Worm (Caenorhabditis elegans): ENCODE results near the gene T24F1.4.

The T24F1.4 gene

ce11 chrII:11290109-11290784 is 23.8 kb downstream of the T24F1.4 start, which contains the start of gene C47G2.3:
C47G2.3 (minus strand) TSS chrII:11290159.
- TF ChIP-seq dao-5 (tag; optimal IDR thresholded peaks at IDR 0.05) (no peak), him-1 (tag; optimal IDR thresholded peaks at IDR 0.05) (peak; percentile 5), W03F9.2 (tag; optimal IDR thresholded peaks at IDR 0.05) (peak; percentile 71)

ce11 chrII:11288148-11288547 is 25.9 kb downstream of the T24F1.4 start:
- TF ChIP-seq dao-5 (tag; optimal IDR thresholded peaks at IDR 0.05) = no peak
- TF ChIP-seq him-1 (tag; optimal IDR thresholded peaks at IDR 0.05) = no peak
- no peak for TF ChIP-seq W03F9.2 (tag; optimal IDR thresholded peaks at IDR 0.05)

DNA sequence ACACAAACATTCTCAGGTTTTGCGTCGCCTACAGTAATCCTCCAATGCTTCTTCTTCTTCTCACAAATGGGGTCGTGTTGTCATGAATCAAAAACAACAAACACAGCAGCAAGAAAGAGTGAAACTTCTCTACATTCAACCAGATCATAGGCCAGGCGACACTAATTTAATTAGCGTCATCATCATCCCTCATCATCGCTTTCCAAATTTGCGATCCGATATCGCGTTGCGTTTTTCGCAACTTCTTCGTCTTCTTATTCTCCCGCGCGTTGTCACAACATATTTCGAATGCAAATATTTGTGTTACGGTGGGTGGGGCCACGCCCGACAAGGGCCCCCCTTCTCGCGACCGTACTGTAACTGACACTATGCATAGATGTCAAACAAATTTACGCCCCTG is 27.6 kb downstream of the T24F1.4 start:
- TF ChIP-seq dao-5 (tag; optimal IDR thresholded peaks at IDR 0.05) = no peak
- TF ChIP-seq W03F9.2 (tag; optimal IDR thresholded peaks at IDR 0.05) = no peak
- TF ChIP-seq him-1 (tag; optimal IDR thresholded peaks at IDR 0.05) = no peak

ce11 chrII:11285282-11285933 is 28.7 kb downstream of the T24F1.4 start:
- no peak for TF ChIP-seq W03F9.2 (tag; optimal IDR thresholded peaks at IDR 0.05)
- TF ChIP-seq him-1 (tag; optimal IDR thresholded peaks at IDR 0.05) = no peak
- TF ChIP-seq dao-5 (tag; optimal IDR thresholded peaks at IDR 0.05) = no peak

- TF ChIP-seq him-1 (tag; optimal IDR thresholded peaks at IDR 0.05) (no peak), dao-5 (tag; optimal IDR thresholded peaks at IDR 0.05) (no peak), W03F9.2 (tag; optimal IDR thresholded peaks at IDR 0.05) (no peak)
Observed at ce11 chrII:11284701-11285100, 29.4 kb downstream of the T24F1.4 start.

DNA sequence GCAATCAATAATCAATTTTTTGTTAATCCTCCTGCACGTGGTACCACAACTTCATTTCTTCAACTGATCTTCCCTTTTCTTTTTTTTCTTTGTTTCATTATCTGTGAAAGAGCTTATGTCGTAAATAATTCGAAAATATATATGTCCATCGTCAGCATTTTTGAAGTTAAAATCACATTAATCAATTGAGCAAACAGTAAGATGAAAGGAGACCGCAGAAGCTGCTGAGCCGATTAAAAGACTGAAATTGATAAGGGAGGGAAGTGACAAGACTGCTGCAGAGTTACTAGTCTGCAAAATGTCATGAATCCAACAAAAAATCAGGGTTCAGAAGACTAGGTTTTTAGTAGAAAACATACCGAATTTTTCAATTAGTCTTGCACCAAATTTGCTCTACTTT is 30.3 kb downstream of the T24F1.4 start:
- TF ChIP-seq dao-5 (tag; optimal IDR thresholded peaks at IDR 0.05) = no peak
- no peak for TF ChIP-seq him-1 (tag; optimal IDR thresholded peaks at IDR 0.05)
- TF ChIP-seq W03F9.2 (tag; optimal IDR thresholded peaks at IDR 0.05) = no peak

ce11 chrII:11283013-11283412 is 31.1 kb downstream of the T24F1.4 start:
- no peak for TF ChIP-seq him-1 (tag; optimal IDR thresholded peaks at IDR 0.05)
- TF ChIP-seq dao-5 (tag; optimal IDR thresholded peaks at IDR 0.05) = no peak
- TF ChIP-seq W03F9.2 (tag; optimal IDR thresholded peaks at IDR 0.05) = no peak

DNA sequence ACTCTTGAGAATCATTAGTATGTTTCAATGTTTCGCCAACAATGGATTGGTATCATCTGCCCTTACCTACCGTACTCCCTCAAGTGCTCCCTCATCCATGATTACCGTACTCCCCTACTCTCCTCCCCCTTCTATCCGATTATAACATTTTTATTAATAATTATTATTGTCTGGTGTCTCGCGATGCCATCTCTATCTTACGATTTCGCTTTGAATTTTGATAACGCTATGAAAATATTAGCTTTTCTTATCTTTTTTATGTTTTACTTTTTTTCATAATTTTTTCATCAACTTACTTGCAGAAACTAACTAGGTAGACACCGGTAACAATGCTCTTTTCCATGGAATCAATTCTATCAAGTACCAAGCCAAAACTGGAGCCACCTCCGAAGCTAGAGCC is 32.4 kb downstream of the T24F1.4 start, which contains the start of gene unc-130:
Gene unc-130 (plus strand): TSS at position 301 of the 400 bp plus-strand sequence.
- no peak for TF ChIP-seq dao-5 (tag; optimal IDR thresholded peaks at IDR 0.05)
- TF ChIP-seq W03F9.2 (tag; optimal IDR thresholded peaks at IDR 0.05) = no peak
- no peak for TF ChIP-seq him-1 (tag; optimal IDR thresholded peaks at IDR 0.05)

DNA sequence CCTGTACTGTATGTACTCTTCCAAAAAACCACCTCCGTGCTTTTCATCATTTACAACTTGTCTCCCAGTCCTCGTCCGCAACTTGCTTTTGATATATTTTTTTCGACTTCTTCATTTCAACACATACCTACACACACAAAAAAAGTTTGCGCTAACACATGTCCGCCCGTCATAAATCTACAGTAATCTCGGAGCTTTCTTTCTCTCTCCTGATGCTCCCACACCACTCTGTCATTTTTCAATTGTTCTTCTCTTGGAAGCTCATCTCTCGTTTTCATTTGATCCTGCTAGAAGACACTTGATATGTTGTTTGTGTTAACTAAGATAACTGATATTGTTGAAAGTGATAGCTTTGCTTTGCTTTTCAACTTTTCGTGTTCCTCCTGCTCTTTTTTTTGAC is 32.9 kb downstream of the T24F1.4 start:
- TF ChIP-seq W03F9.2 (tag; optimal IDR thresholded peaks at IDR 0.05) (no peak), him-1 (tag; optimal IDR thresholded peaks at IDR 0.05) (no peak), dao-5 (tag; optimal IDR thresholded peaks at IDR 0.05) (no peak)

- TF ChIP-seq him-1 (tag; optimal IDR thresholded peaks at IDR 0.05) = no peak
- no peak for TF ChIP-seq dao-5 (tag; optimal IDR thresholded peaks at IDR 0.05)
- TF ChIP-seq W03F9.2 (tag; optimal IDR thresholded peaks at IDR 0.05) = no peak
Observed at ce11 chrII:11279971-11280370, 34.1 kb downstream of the T24F1.4 start.

DNA sequence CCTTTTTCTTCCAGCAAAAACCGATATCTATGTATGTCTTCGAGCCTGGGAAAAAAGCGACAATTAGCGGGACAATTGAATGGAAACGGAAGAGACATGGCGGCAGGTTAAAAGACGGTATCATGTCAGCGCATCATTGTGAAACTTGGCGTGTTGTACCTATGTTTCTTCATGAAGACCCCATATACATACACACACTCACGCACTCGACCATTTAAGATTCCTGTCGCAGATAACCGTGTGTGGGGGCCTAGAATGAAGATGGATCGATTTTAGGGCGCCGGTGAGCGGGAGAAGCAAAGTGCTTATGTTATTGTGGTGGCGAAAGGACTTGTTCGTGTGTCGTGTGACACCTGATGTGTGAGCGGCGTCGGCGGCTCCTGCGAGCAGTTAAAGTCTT is 37.2 kb downstream of the T24F1.4 start:
- no peak for TF ChIP-seq dao-5 (tag; optimal IDR thresholded peaks at IDR 0.05)

DNA sequence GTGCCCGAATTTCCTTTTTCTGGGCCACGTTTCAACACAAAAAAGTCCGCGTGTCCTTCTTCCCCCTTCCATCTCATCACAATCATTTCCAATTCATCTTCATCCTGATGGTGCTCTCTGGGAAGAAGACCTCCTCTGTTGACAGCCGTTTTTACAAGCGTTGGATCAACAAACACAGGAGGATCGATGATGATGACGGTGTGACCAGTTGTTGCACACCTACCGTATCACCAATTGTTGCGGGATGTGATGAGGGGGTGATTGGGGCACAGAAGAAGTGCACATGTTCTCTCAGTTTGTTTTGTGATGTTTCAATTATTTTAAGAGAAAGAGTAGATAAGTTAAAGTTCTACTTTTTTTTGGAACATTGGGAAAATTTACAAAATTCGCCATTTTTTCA is 38.6 kb downstream of the T24F1.4 start:
- no peak for TF ChIP-seq W03F9.2 (tag; optimal IDR thresholded peaks at IDR 0.05)
- no peak for TF ChIP-seq him-1 (tag; optimal IDR thresholded peaks at IDR 0.05)
- TF ChIP-seq dao-5 (tag; optimal IDR thresholded peaks at IDR 0.05) = no peak

DNA sequence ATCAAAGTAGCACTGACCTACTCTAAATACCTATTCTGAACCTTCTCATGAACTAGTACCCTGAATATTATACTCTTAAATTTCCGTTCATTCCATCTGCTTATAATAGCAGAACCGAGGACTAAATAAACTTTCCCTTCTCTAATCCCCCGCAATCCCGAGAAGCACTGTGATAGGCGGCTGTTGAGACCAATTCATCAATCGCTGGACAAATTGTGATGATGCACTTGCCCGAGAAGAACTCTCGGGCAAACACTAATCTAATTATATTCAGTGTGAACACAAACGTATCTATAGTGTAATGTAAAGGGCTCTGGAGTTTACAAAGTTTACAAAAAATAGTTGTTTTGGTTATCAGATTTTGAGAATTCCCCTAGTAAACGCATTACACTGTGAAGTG is 39.2 kb downstream of the T24F1.4 start:
- TF ChIP-seq dao-5 (tag; optimal IDR thresholded peaks at IDR 0.05) = no peak
- no peak for TF ChIP-seq W03F9.2 (tag; optimal IDR thresholded peaks at IDR 0.05)
- TF ChIP-seq him-1 (tag; optimal IDR thresholded peaks at IDR 0.05) = no peak

DNA sequence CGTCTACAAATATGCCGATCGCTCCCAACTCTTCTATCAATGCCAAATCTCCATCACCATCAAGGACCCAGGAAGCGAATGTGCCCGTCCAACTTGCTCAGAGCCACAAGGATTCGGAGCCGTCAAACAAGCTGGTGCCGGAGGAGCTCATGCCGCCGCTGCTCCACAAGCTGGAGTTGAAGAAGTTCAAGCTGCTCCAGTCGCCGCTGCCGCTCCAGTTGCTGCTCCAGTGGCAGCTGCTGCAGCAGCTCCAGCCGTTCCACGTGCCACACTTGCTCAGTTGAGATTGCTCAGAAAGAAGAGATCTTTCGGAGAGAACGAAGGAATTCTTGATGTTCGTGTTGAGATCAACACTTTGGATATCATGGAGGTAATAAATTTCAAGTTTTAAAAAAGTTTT is 43.2 kb downstream of the T24F1.4 start:
- TF ChIP-seq dao-5 (tag; optimal IDR thresholded peaks at IDR 0.05) (no peak), W03F9.2 (tag; optimal IDR thresholded peaks at IDR 0.05) (no peak), him-1 (tag; optimal IDR thresholded peaks at IDR 0.05) (no peak)

DNA sequence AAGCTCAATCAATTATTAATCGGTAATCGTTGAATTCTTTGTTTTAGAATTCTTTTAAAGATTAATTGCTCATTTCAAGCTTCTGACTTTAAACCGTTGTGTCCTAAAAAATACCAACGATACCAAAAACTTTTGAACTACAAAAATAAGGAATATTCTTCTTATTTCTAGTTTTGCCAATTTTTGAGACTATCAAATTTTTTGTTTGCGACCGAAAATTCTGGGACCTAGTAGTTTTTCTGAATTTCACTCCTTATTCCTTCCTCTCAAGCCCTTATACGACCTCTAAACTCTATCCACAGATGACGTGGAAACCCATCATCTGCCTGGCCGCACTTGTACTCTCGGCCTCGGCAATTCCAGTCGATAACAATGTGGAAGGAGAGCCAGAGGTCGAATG is 45.2 kb downstream of the T24F1.4 start, which contains the start of gene cut-1:
Gene cut-1 (plus strand): TSS at position 301 of the 400 bp plus-strand sequence.
- TF ChIP-seq dao-5 (tag; optimal IDR thresholded peaks at IDR 0.05) = no peak
- TF ChIP-seq W03F9.2 (tag; optimal IDR thresholded peaks at IDR 0.05) = no peak
- TF ChIP-seq him-1 (tag; optimal IDR thresholded peaks at IDR 0.05) = no peak

Measured in whole organism, L4/young adult.